Fruit fly (Drosophila melanogaster) whole organism, embryonic: ENCODE results near the gene CG15429.

Experiments used
- CG1024 ChIP-seq: fragments of 200-800 bp; sonication (Bioruptor generic); IDR thresholded peaks from 2 replicates; pipeline ENCODE4 v1.3.6; 2022; ENCODE audit warnings: missing biosample characterization, missing genetic modification characterization
- CG10543 ChIP-seq: fragments of 200-800 bp; sonication (Bioruptor generic); optimal IDR thresholded peaks from 3 replicates; lab custom pipeline; 2017; ENCODE audit warnings: missing biosample characterization, mild to moderate bottlenecking, missing genetic modification characterization, moderate library complexity
- CG10979 ChIP-seq: fragments of 200-800 bp; sonication (Bioruptor generic); optimal IDR thresholded peaks from 2 replicates; lab custom pipeline; 2018; ENCODE audit warnings: missing biosample characterization, mild to moderate bottlenecking, missing genetic modification characterization, moderate library complexity
- CG13287 ChIP-seq: fragments of 200-800 bp; sonication (Bioruptor generic); IDR thresholded peaks from 2 replicates; pipeline ENCODE4 v1.3.6; 2022; ENCODE audit warnings: missing biosample characterization, missing genetic modification characterization; ENCODE audit not compliant: partially characterized antibody
- CG15479 ChIP-seq: fragments of 200-800 bp; sonication (Bioruptor generic); optimal IDR thresholded peaks from 3 replicates; lab custom pipeline; 2019; ENCODE audit warnings: missing biosample characterization, mild to moderate bottlenecking, missing genetic modification characterization, moderate library complexity
- CG15514 ChIP-seq: fragments of 200-800 bp; sonication (Bioruptor generic); optimal IDR thresholded peaks from 3 replicates; lab custom pipeline; 2017; ENCODE audit warnings: missing biosample characterization, missing genetic modification characterization, mild to moderate bottlenecking, moderate library complexity, missing genetic modification reagents
- CG15601 ChIP-seq: fragments of 200-800 bp; sonication (Bioruptor generic); optimal IDR thresholded peaks from 3 replicates; lab custom pipeline; 2019; ENCODE audit warnings: missing biosample characterization, mild to moderate bottlenecking, missing genetic modification characterization, moderate library complexity
- CG18599 ChIP-seq: fragments of 200-800 bp; sonication (Bioruptor generic); optimal IDR thresholded peaks from 3 replicates; lab custom pipeline; 2017; ENCODE audit warnings: missing biosample characterization, missing genetic modification characterization, mild to moderate bottlenecking, moderate library complexity, missing genetic modification reagents
- CG2120 ChIP-seq: fragments of 200-800 bp; sonication (Bioruptor generic); optimal IDR thresholded peaks from 3 replicates; lab custom pipeline; 2016; ENCODE audit warnings: missing biosample characterization, missing genetic modification characterization
- CG2889 ChIP-seq: fragments of 200-800 bp; sonication (Bioruptor generic); IDR thresholded peaks from 3 replicates; pipeline ENCODE4 v1.3.6; 2022; ENCODE audit warnings: missing biosample characterization, missing genetic modification characterization
- CG3281 ChIP-seq: fragments of 200-800 bp; sonication (Bioruptor generic); optimal IDR thresholded peaks from 3 replicates; lab custom pipeline; 2017; ENCODE audit warnings: missing biosample characterization, mild to moderate bottlenecking, missing genetic modification characterization
- CG33557 ChIP-seq: fragments of 200-800 bp; sonication (Bioruptor generic); optimal IDR thresholded peaks from 2 replicates; lab custom pipeline; 2019; ENCODE audit warnings: missing biosample characterization, mild to moderate bottlenecking, missing genetic modification characterization, moderate library complexity
- CG34376 ChIP-seq: fragments of 200-800 bp; sonication (Bioruptor generic); optimal IDR thresholded peaks from 2 replicates; lab custom pipeline; 2018; ENCODE audit warnings: missing biosample characterization, mild to moderate bottlenecking, missing genetic modification characterization
- CG4282 ChIP-seq: fragments of 200-800 bp; sonication (Bioruptor generic); optimal IDR thresholded peaks from 2 replicates; lab custom pipeline; 2016; ENCODE audit warnings: missing biosample characterization, missing genetic modification characterization
- CG6254 ChIP-seq: fragments of 200-800 bp; sonication (Bioruptor generic); optimal IDR thresholded peaks from 3 replicates; lab custom pipeline; 2017; ENCODE audit warnings: mild to moderate bottlenecking, missing biosample characterization, missing genetic modification reagents, missing genetic modification characterization
- CG7839 ChIP-seq: fragments of 200-800 bp; sonication (Bioruptor generic); optimal IDR thresholded peaks from 3 replicates; lab custom pipeline; 2018; ENCODE audit warnings: missing biosample characterization, mild to moderate bottlenecking, missing genetic modification characterization, moderate library complexity
- CG8290 ChIP-seq, 3 experiments: fragments of 200-800 bp; sonication (Bioruptor generic); optimal IDR thresholded peaks; 2 replicates each; lab custom pipeline; 2016 to 2019; ENCODE audit warnings: missing biosample characterization in 3 of 3, missing genetic modification characterization in 3 of 3, mild to moderate bottlenecking in 2 of 3, moderate library complexity in 1 of 3
- CG8765 ChIP-seq: fragments of 200-800 bp; sonication (Bioruptor generic); IDR thresholded peaks from 2 replicates; pipeline ENCODE4 v1.3.6; 2022; ENCODE audit warnings: missing biosample characterization, missing genetic modification characterization
- CG9797 ChIP-seq: fragments of 200-800 bp; sonication (Bioruptor generic); optimal IDR thresholded peaks from 3 replicates; lab custom pipeline; 2018; ENCODE audit warnings: missing biosample characterization, mild to moderate bottlenecking, missing genetic modification characterization
- Chrac-16 ChIP-seq: fragments of 200-800 bp; sonication (Bioruptor generic); optimal IDR thresholded peaks from 3 replicates; lab custom pipeline; 2016; ENCODE audit warnings: missing biosample characterization, missing genetic modification characterization
- Hmr ChIP-seq: fragments of 200-800 bp; sonication (Bioruptor generic); optimal IDR thresholded peaks from 3 replicates; lab custom pipeline; 2017; ENCODE audit warnings: mild to moderate bottlenecking, missing biosample characterization, missing genetic modification reagents, missing genetic modification characterization
- Hr3 ChIP-seq: fragments of 200-800 bp; sonication (Bioruptor generic); optimal IDR thresholded peaks from 3 replicates; lab custom pipeline; 2016; ENCODE audit warnings: missing biosample characterization, missing genetic modification characterization
- Hr51 ChIP-seq, 2 experiments: fragments of 200-800 bp; sonication (Bioruptor generic); optimal IDR thresholded peaks; 2 replicates in 1 of 2; 3 replicates in 1 of 2; lab custom pipeline; 2016 to 2018; ENCODE audit warnings: missing biosample characterization in 2 of 2, missing genetic modification characterization in 2 of 2, mild to moderate bottlenecking in 1 of 2, moderate library complexity in 1 of 2
- Med ChIP-seq: fragments of 200-800 bp; sonication (Bioruptor generic); peaks from one replicate; lab custom pipeline; 2016; ENCODE audit warnings: missing biosample characterization, missing genetic modification characterization, mild to moderate bottlenecking, inconsistent platforms, moderate library complexity
- Meics ChIP-seq: fragments of 200-800 bp; sonication (Bioruptor generic); optimal IDR thresholded peaks from 2 replicates; lab custom pipeline; 2017; ENCODE audit warnings: missing biosample characterization, mild to moderate bottlenecking, missing genetic modification characterization
- Oaz ChIP-seq: fragments of 200-800 bp; sonication (Bioruptor generic); IDR thresholded peaks from 2 replicates; pipeline ENCODE4 v1.3.6; 2022; ENCODE audit warnings: missing biosample characterization, missing genetic modification characterization
- Optix ChIP-seq: fragments of 200-800 bp; sonication (Bioruptor generic); IDR thresholded peaks from 3 replicates; pipeline ENCODE4 v1.3.6; 2022; ENCODE audit warnings: missing biosample characterization, missing genetic modification characterization
- Pdp1 ChIP-seq, 2 experiments: fragments of 200-800 bp; sonication (Bioruptor generic); optimal IDR thresholded peaks; 3 replicates each; lab custom pipeline; 2016; ENCODE audit warnings: missing biosample characterization in 2 of 2, missing genetic modification characterization in 2 of 2, mild to moderate bottlenecking in 1 of 2, moderate library complexity in 1 of 2
- Sin3A ChIP-seq: fragments of >200 bp; optimal IDR thresholded peaks from 2 replicates; lab custom pipeline; 2018
- Sox100B ChIP-seq: fragments of 200-800 bp; sonication (Bioruptor generic); optimal IDR thresholded peaks from 3 replicates; lab custom pipeline; 2018; ENCODE audit warnings: missing biosample characterization, mild to moderate bottlenecking, missing genetic modification characterization
- Stat92E ChIP-seq, 3 experiments: fragments of >200 bp in 2 of 3; fragments of 200-800 bp in 1 of 3; sonication (Bioruptor generic) in 1 of 3; optimal IDR thresholded peaks; 2 replicates each; lab custom pipeline; 2017 to 2019; ENCODE audit warnings: missing biosample characterization in 3 of 3, missing genetic modification characterization in 3 of 3, mild to moderate bottlenecking in 1 of 3, moderate library complexity in 1 of 3
- bowl ChIP-seq: fragments of 200-800 bp; sonication (Bioruptor generic); IDR thresholded peaks from 2 replicates; pipeline ENCODE4 v1.3.6; 2022; ENCODE audit warnings: missing biosample characterization, missing genetic modification characterization
- btn ChIP-seq: fragments of 200-800 bp; sonication (Bioruptor generic); optimal IDR thresholded peaks from 2 replicates; lab custom pipeline; 2016; ENCODE audit warnings: missing biosample characterization, missing genetic modification characterization
- cg ChIP-seq: fragments of 200-800 bp; sonication (Bioruptor generic); optimal IDR thresholded peaks from 3 replicates; lab custom pipeline; 2019; ENCODE audit warnings: missing biosample characterization, mild to moderate bottlenecking, missing genetic modification characterization, moderate library complexity
- chif ChIP-seq, 2 experiments: fragments of 200-800 bp; sonication (Bioruptor generic); optimal IDR thresholded peaks; 3 replicates each; lab custom pipeline; 2016; ENCODE audit warnings: missing biosample characterization in 2 of 2, missing genetic modification characterization in 2 of 2
- dpn ChIP-seq, 2 experiments: fragments of 200-800 bp; sonication (Bioruptor generic); optimal IDR thresholded peaks; 3 replicates each; lab custom pipeline; 2016; ENCODE audit warnings: missing biosample characterization in 2 of 2, missing genetic modification characterization in 2 of 2
- gem ChIP-seq: fragments of 200-800 bp; sonication (Bioruptor generic); optimal IDR thresholded peaks from 2 replicates; lab custom pipeline; 2019; ENCODE audit warnings: missing biosample characterization, mild to moderate bottlenecking, missing genetic modification characterization, moderate library complexity
- hbn ChIP-seq: fragments of 200-800 bp; sonication (Bioruptor generic); IDR thresholded peaks from 2 replicates; pipeline ENCODE4 v1.3.6; 2022; ENCODE audit warnings: missing biosample characterization, missing genetic modification characterization; ENCODE audit not compliant: partially characterized antibody
- hth ChIP-seq: fragments of >200 bp; optimal IDR thresholded peaks from 2 replicates; lab custom pipeline; 2017; ENCODE audit warnings: inconsistent platforms
- ind ChIP-seq: fragments of 200-800 bp; sonication (Bioruptor generic); optimal IDR thresholded peaks from 3 replicates; lab custom pipeline; 2016; ENCODE audit warnings: missing biosample characterization, missing genetic modification characterization
- klu ChIP-seq: fragments of 200-800 bp; sonication (Bioruptor generic); IDR thresholded peaks from 2 replicates; pipeline ENCODE4 v1.3.6; 2022; ENCODE audit warnings: missing biosample characterization, missing genetic modification characterization
- lilli ChIP-seq: fragments of 200-800 bp; sonication (Bioruptor generic); optimal IDR thresholded peaks from 3 replicates; lab custom pipeline; 2016; ENCODE audit warnings: missing biosample characterization, missing genetic modification characterization
- org-1 ChIP-seq: fragments of 200-800 bp; sonication (Bioruptor generic); optimal IDR thresholded peaks from 2 replicates; lab custom pipeline; 2017; ENCODE audit warnings: missing biosample characterization, missing genetic modification characterization
- prd ChIP-seq, 3 experiments: fragments of >200 bp in 2 of 3; fragments of 200-800 bp in 1 of 3; sonication (Bioruptor generic) in 1 of 3; optimal IDR thresholded peaks in 2 of 3; IDR thresholded peaks in 1 of 3; 2 replicates in 2 of 3; 3 replicates in 1 of 3; pipeline versions ENCODE4 v1.3.6 to Lab custom; 2017 to 2022; ENCODE audit warnings: missing biosample characterization in 1 of 3, missing genetic modification characterization in 1 of 3
- row ChIP-seq: fragments of 200-800 bp; sonication (Bioruptor generic); IDR thresholded peaks from 3 replicates; pipeline ENCODE4 v1.3.6; 2022; ENCODE audit warnings: missing biosample characterization, missing genetic modification characterization
- sob ChIP-seq: fragments of 200-800 bp; sonication (Bioruptor generic); IDR thresholded peaks from 2 replicates; pipeline ENCODE4 v1.3.6; 2022; ENCODE audit warnings: missing biosample characterization, missing genetic modification characterization
- sqz ChIP-seq: fragments of 200-800 bp; sonication (Bioruptor generic); optimal IDR thresholded peaks from 3 replicates; lab custom pipeline; 2018; ENCODE audit warnings: missing biosample characterization, mild to moderate bottlenecking, missing genetic modification characterization
- sug ChIP-seq: fragments of 200-800 bp; optimal IDR thresholded peaks from 2 replicates; lab custom pipeline; 2019; ENCODE audit warnings: missing biosample characterization, mild to moderate bottlenecking, missing genetic modification characterization, moderate library complexity
- zen2 ChIP-seq: fragments of 200-800 bp; sonication (Bioruptor generic); IDR thresholded peaks from 3 replicates; pipeline ENCODE4 v1.3.6; 2022; ENCODE audit warnings: missing biosample characterization, missing genetic modification characterization; ENCODE audit not compliant: partially characterized antibody

CG15429 gene

dm6 chr2L:4334971-4335436, 17.8 kb upstream of the CG15429 start (continued):
- TF ChIP-seq CG13287 (no peak), sqz (GFP tag; lab: Kevin White, UChicago) (no peak), Pdp1 (GFP tag; optimal IDR thresholded peaks at IDR 0.05; lab: Kevin White, UChicago) (peak in 1 of 2 experiments; percentile 44), btn (GFP tag; lab: Kevin White, UChicago) (no peak), CG15514 (GFP tag; lab: Kevin White, UChicago) (no peak), CG10543 (GFP tag; lab: Kevin White, UChicago) (no peak), sug (tag; lab: Kevin White, UChicago) (peak; percentile 86), sob (GFP tag; lab: Robert Waterston, UW) (no peak), bowl (GFP tag; lab: Robert Waterston, UW) (no peak), CG8765 (GFP tag; lab: Robert Waterston, UW) (0 out of 2 replicates have a peak, but pooled peaks have one; percentile 18), Oaz (GFP tag; lab: Robert Waterston, UW) (no peak), CG15479 (GFP tag; lab: Kevin White, UChicago) (peak; percentile 84), CG4282 (GFP tag; lab: Kevin White, UChicago) (no peak), CG33557 (no peak), Sox100B (no peak), CG2120 (peak; percentile 61), CG34376 (GFP tag; lab: Kevin White, UChicago) (peak; percentile 54), Med (GFP tag; lab: Kevin White, UChicago) (peak; percentile 80), prd (optimal IDR thresholded peaks at IDR 0.05; lab: Kevin White, UChicago) (no peak), prd (GFP tag; IDR thresholded peaks at IDR 0.05; lab: Robert Waterston, UW) (peak; percentile 15; the same call in 1 of the 3 replicates), gem (peak; percentile 21), row (GFP tag; lab: Robert Waterston, UW) (peak; percentile 41; the same call in 1 of the 3 replicates), zen2 (GFP tag; lab: Robert Waterston, UW) (no peak), CG3281 (peak; percentile 41), CG18599 (GFP tag; lab: Kevin White, UChicago) (peak; percentile 32), Optix (no peak), CG2889 (GFP tag; lab: Robert Waterston, UW) (no peak), CG8290 (GFP tag; optimal IDR thresholded peaks at IDR 0.05; lab: Kevin White, UChicago) (no peak), CG8290 (tag; optimal IDR thresholded peaks at IDR 0.05; lab: Kevin White, UChicago) (peak in 1 of 2 experiments; percentile 22), Hr3 (GFP tag; lab: Kevin White, UChicago) (no peak), Meics (GFP tag; lab: Kevin White, UChicago) (no peak), Hmr (GFP tag; lab: Kevin White, UChicago) (peak; percentile 22), Stat92E (GFP tag; optimal IDR thresholded peaks at IDR 0.05; lab: Kevin White, UChicago) (no peak), klu (no peak), CG7839 (tag; lab: Kevin White, UChicago) (peak; percentile 15), Chrac-16 (GFP tag; lab: Kevin White, UChicago) (no peak), CG6254 (GFP tag; lab: Kevin White, UChicago) (no peak), CG10979 (no peak), dpn (GFP tag; optimal IDR thresholded peaks at IDR 0.05; lab: Kevin White, UChicago) (peak; percentile 22 to 31), cg (GFP tag; lab: Kevin White, UChicago) (no peak), ind (GFP tag; lab: Kevin White, UChicago) (peak; percentile 13), Sin3A (no peak), CG1024 (no peak), Hr51 (GFP tag; optimal IDR thresholded peaks at IDR 0.05; lab: Kevin White, UChicago) (no peak), CG9797 (GFP tag; lab: Kevin White, UChicago) (no peak), lilli (GFP tag; lab: Kevin White, UChicago) (peak; percentile 35), org-1 (GFP tag; lab: Kevin White, UChicago) (no peak), hbn (GFP tag; lab: Robert Waterston, UW) (no peak), hth (lab: Kevin White, UChicago) (no peak), CG15601 (tag; lab: Kevin White, UChicago) (no peak), chif (GFP tag; optimal IDR thresholded peaks at IDR 0.05; lab: Kevin White, UChicago) (peak in 1 of 2 experiments; percentile 27)
